Worm (Caenorhabditis elegans) whole organism, L4 larva: ENCODE data around the gene nas-20.

Experiments
- ZK337.2 ChIP-seq: fragments of 200-800 bp; sonication (Bioruptor generic); IDR thresholded peaks from 2 replicates; pipeline ENCODE4 v1.3.6; 2022; ENCODE audit warnings: missing genetic modification reagents, missing genetic modification characterization, missing compliant biosample characterization
- egl-27 ChIP-seq: sonication (generic microtip); optimal IDR thresholded peaks from 3 replicates; lab custom pipeline; 2017; ENCODE audit warnings: missing biosample characterization, missing genetic modification reagents, missing genetic modification characterization
- nhr-11 ChIP-seq: fragments of 150-350 bp; optimal IDR thresholded peaks from 2 replicates; lab custom pipeline; 2014; ENCODE audit warnings: missing biosample characterization, missing genetic modification characterization
- pqm-1 ChIP-seq: sonication (generic microtip); optimal IDR thresholded peaks from 2 replicates; lab custom pipeline; 2017; ENCODE audit warnings: missing biosample characterization, missing genetic modification characterization
- sdz-12 ChIP-seq: fragments of 200-800 bp; sonication (Bioruptor generic); optimal IDR thresholded peaks from 2 replicates; lab custom pipeline; 2018; ENCODE audit warnings: mild to moderate bottlenecking, missing genetic modification characterization, missing compliant biosample characterization
- snpc-1.2 ChIP-seq: fragments of 200-800 bp; sonication (Bioruptor generic); IDR thresholded peaks from 2 replicates; pipeline ENCODE4 v1.3.6; 2022; ENCODE audit warnings: missing genetic modification reagents, missing genetic modification characterization, missing compliant biosample characterization
- zfp-2 ChIP-seq: sonication (generic microtip); optimal IDR thresholded peaks from 2 replicates; lab custom pipeline; 2016; ENCODE audit warnings: mild to moderate bottlenecking, missing genetic modification characterization, missing compliant biosample characterization

ce11 chrV:11500980-11501379 is 28.9 kb upstream of the nas-20 start:
- TF ChIP-seq pqm-1 (tag; lab: Kevin White, UChicago) (no peak), egl-27 (tag; lab: Kevin White, UChicago) (no peak), ZK337.2 (GFP tag; lab: Robert Waterston, UW) (no peak), nhr-11 (tag; lab: Kevin White, UChicago) (no peak), zfp-2 (tag; lab: Kevin White, UChicago) (no peak), snpc-1.2 (no peak), sdz-12 (GFP tag; lab: Kevin White, UChicago) (no peak)
